Fruit fly (Drosophila melanogaster) whole organism, embryonic: ENCODE results near the gene dsx-c73A.

Experiments
- Atf-2 ChIP-seq: fragments of 200-800 bp; sonication (Bioruptor generic); optimal IDR thresholded peaks from 2 replicates; lab custom pipeline; 2016; ENCODE audit warnings: missing biosample characterization, missing genetic modification characterization
- CG10147 ChIP-seq: fragments of 200-800 bp; sonication (Bioruptor generic); optimal IDR thresholded peaks from 2 replicates; lab custom pipeline; 2019; ENCODE audit warnings: missing biosample characterization, mild to moderate bottlenecking, missing genetic modification characterization, moderate library complexity
- CG10209 ChIP-seq: fragments of 200-800 bp; sonication (Bioruptor generic); optimal IDR thresholded peaks from 3 replicates; lab custom pipeline; 2017; ENCODE audit warnings: missing biosample characterization, mild to moderate bottlenecking, missing genetic modification characterization, missing genetic modification reagents
- CG12299 ChIP-seq: fragments of 200-800 bp; sonication (Bioruptor generic); optimal IDR thresholded peaks from 2 replicates; lab custom pipeline; 2018; ENCODE audit warnings: missing biosample characterization, mild to moderate bottlenecking, missing genetic modification characterization
- CG12744 ChIP-seq: fragments of 200-800 bp; sonication (Bioruptor generic); optimal IDR thresholded peaks from 2 replicates; lab custom pipeline; 2016; ENCODE audit warnings: missing biosample characterization, missing genetic modification characterization
- CG12942 ChIP-seq: fragments of 200-800 bp; sonication (Bioruptor generic); optimal IDR thresholded peaks from 3 replicates; lab custom pipeline; 2016; ENCODE audit warnings: missing biosample characterization, missing genetic modification characterization
- CG14667 ChIP-seq: fragments of 200-800 bp; sonication (Bioruptor generic); IDR thresholded peaks from 2 replicates; pipeline ENCODE4 v1.3.6; 2022; ENCODE audit warnings: missing biosample characterization, missing genetic modification characterization
- CG15011 ChIP-seq: fragments of 200-800 bp; sonication (Bioruptor generic); optimal IDR thresholded peaks from 3 replicates; lab custom pipeline; 2018; ENCODE audit warnings: missing biosample characterization, mild to moderate bottlenecking, missing genetic modification characterization
- CG1529 ChIP-seq: fragments of 200-800 bp; sonication (Bioruptor generic); optimal IDR thresholded peaks from 3 replicates; lab custom pipeline; 2018; ENCODE audit warnings: missing biosample characterization, missing genetic modification characterization
- CG16813 ChIP-seq: fragments of 200-800 bp; sonication (Bioruptor generic); IDR thresholded peaks from 3 replicates; pipeline ENCODE4 v1.3.6; 2022; ENCODE audit warnings: missing biosample characterization, missing genetic modification characterization; ENCODE audit not compliant: partially characterized antibody
- CG16863 ChIP-seq: fragments of 200-800 bp; sonication (Bioruptor generic); optimal IDR thresholded peaks from 3 replicates; lab custom pipeline; 2016; ENCODE audit warnings: missing biosample characterization, missing genetic modification characterization
- CG17328 ChIP-seq: fragments of 200-800 bp; sonication (Bioruptor generic); IDR thresholded peaks from 2 replicates; pipeline ENCODE4 v1.3.6; 2022; ENCODE audit warnings: missing biosample characterization, missing genetic modification characterization
- CG17385 ChIP-seq: fragments of 200-800 bp; sonication (Bioruptor generic); optimal IDR thresholded peaks from 3 replicates; lab custom pipeline; 2018; ENCODE audit warnings: missing biosample characterization, mild to moderate bottlenecking, missing genetic modification characterization
- CG17829 ChIP-seq: fragments of 200-800 bp; optimal IDR thresholded peaks from 2 replicates; lab custom pipeline; 2019; ENCODE audit warnings: missing biosample characterization, mild to moderate bottlenecking, missing genetic modification characterization, moderate library complexity
- CG2116 ChIP-seq: fragments of 200-800 bp; sonication (Bioruptor generic); optimal IDR thresholded peaks from 3 replicates; lab custom pipeline; 2018; ENCODE audit warnings: missing biosample characterization, mild to moderate bottlenecking, missing genetic modification characterization
- CG2199 ChIP-seq: fragments of 200-800 bp; sonication (Bioruptor generic); IDR thresholded peaks from 3 replicates; pipeline ENCODE4 v1.3.6; 2022; ENCODE audit warnings: missing biosample characterization, missing genetic modification characterization
- CG30020 ChIP-seq: fragments of 200-800 bp; optimal IDR thresholded peaks from 2 replicates; lab custom pipeline; 2019; ENCODE audit warnings: missing biosample characterization, mild to moderate bottlenecking, missing genetic modification characterization, moderate library complexity
- CG31365 ChIP-seq: fragments of 200-800 bp; sonication (Bioruptor generic); optimal IDR thresholded peaks from 2 replicates; lab custom pipeline; 2018; ENCODE audit warnings: missing biosample characterization, mild to moderate bottlenecking, missing genetic modification characterization
- CG3281 ChIP-seq: fragments of 200-800 bp; sonication (Bioruptor generic); optimal IDR thresholded peaks from 3 replicates; lab custom pipeline; 2017; ENCODE audit warnings: missing biosample characterization, mild to moderate bottlenecking, missing genetic modification characterization
- CG3838 ChIP-seq: fragments of 200-800 bp; sonication (Bioruptor generic); optimal IDR thresholded peaks from 3 replicates; lab custom pipeline; 2016; ENCODE audit warnings: missing biosample characterization, missing genetic modification characterization
- CG4328 ChIP-seq: fragments of 200-800 bp; sonication (Bioruptor generic); optimal IDR thresholded peaks from 3 replicates; lab custom pipeline; 2017; ENCODE audit warnings: missing biosample characterization, missing genetic modification reagents, missing genetic modification characterization
- CG5180 ChIP-seq: fragments of 200-800 bp; sonication (Bioruptor generic); optimal IDR thresholded peaks from 3 replicates; lab custom pipeline; 2017; ENCODE audit warnings: missing biosample characterization, missing genetic modification characterization, mild to moderate bottlenecking, moderate library complexity, missing genetic modification reagents
- CG6689 ChIP-seq: fragments of 200-800 bp; sonication (Bioruptor generic); IDR thresholded peaks from 2 replicates; pipeline ENCODE4 v1.3.6; 2022; ENCODE audit warnings: missing biosample characterization, missing genetic modification characterization
- CG7839 ChIP-seq: fragments of 200-800 bp; sonication (Bioruptor generic); optimal IDR thresholded peaks from 3 replicates; lab custom pipeline; 2018; ENCODE audit warnings: missing biosample characterization, mild to moderate bottlenecking, missing genetic modification characterization, moderate library complexity
- CG9609 ChIP-seq: fragments of 200-800 bp; sonication (Bioruptor generic); optimal IDR thresholded peaks from 3 replicates; lab custom pipeline; 2016; ENCODE audit warnings: missing biosample characterization, missing genetic modification characterization
- D19A ChIP-seq: fragments of 200-800 bp; optimal IDR thresholded peaks from 3 replicates; lab custom pipeline; 2019; ENCODE audit warnings: missing biosample characterization, mild to moderate bottlenecking, missing genetic modification characterization, moderate library complexity
- D19B ChIP-seq: fragments of 200-800 bp; sonication (Bioruptor generic); optimal IDR thresholded peaks from 2 replicates; lab custom pipeline; 2017; ENCODE audit warnings: missing biosample characterization, mild to moderate bottlenecking, missing genetic modification characterization
- Dip2 ChIP-seq: fragments of 200-800 bp; sonication (Bioruptor generic); IDR thresholded peaks from 2 replicates; pipeline ENCODE4 v1.3.6; 2022; ENCODE audit warnings: missing biosample characterization, missing genetic modification characterization
- Doc3 ChIP-seq: fragments of 200-800 bp; sonication (Bioruptor generic); IDR thresholded peaks from 3 replicates; pipeline ENCODE4 v1.3.6; 2022; ENCODE audit warnings: missing biosample characterization, missing genetic modification characterization; ENCODE audit not compliant: partially characterized antibody
- HHEX ChIP-seq: fragments of 200-800 bp; sonication (Bioruptor generic); optimal IDR thresholded peaks from 3 replicates; lab custom pipeline; 2017; ENCODE audit warnings: missing biosample characterization, mild to moderate bottlenecking, missing genetic modification characterization, missing genetic modification reagents
- Hand ChIP-seq: fragments of 200-800 bp; sonication (Bioruptor generic); optimal IDR thresholded peaks from 2 replicates; lab custom pipeline; 2017; ENCODE audit warnings: mild to moderate bottlenecking, missing biosample characterization, missing genetic modification reagents, missing genetic modification characterization
- NfI ChIP-seq: fragments of 200-800 bp; sonication (Bioruptor generic); optimal IDR thresholded peaks from 3 replicates; lab custom pipeline; 2018; ENCODE audit warnings: missing biosample characterization, mild to moderate bottlenecking, missing genetic modification characterization, moderate library complexity
- Pdp1 ChIP-seq, 2 experiments: fragments of 200-800 bp; sonication (Bioruptor generic); optimal IDR thresholded peaks; 3 replicates each; lab custom pipeline; 2016; ENCODE audit warnings: missing biosample characterization in 2 of 2, missing genetic modification characterization in 2 of 2, mild to moderate bottlenecking in 1 of 2, moderate library complexity in 1 of 2
- Six4 ChIP-seq: fragments of 200-800 bp; sonication (Bioruptor generic); optimal IDR thresholded peaks from 2 replicates; lab custom pipeline; 2016; ENCODE audit warnings: missing biosample characterization, missing genetic modification characterization
- Vsx1 ChIP-seq: fragments of 200-800 bp; sonication (Bioruptor generic); optimal IDR thresholded peaks from 2 replicates; lab custom pipeline; 2017; ENCODE audit warnings: missing biosample characterization, mild to moderate bottlenecking, missing genetic modification characterization, missing genetic modification reagents
- cwo ChIP-seq: fragments of 200-800 bp; sonication (Bioruptor generic); optimal IDR thresholded peaks from 3 replicates; lab custom pipeline; 2017; ENCODE audit warnings: missing biosample characterization, missing genetic modification characterization, mild to moderate bottlenecking, moderate library complexity, missing genetic modification reagents
- fd64A ChIP-seq: fragments of 200-800 bp; sonication (Bioruptor generic); optimal IDR thresholded peaks from 3 replicates; lab custom pipeline; 2018; ENCODE audit warnings: missing biosample characterization, mild to moderate bottlenecking, missing genetic modification characterization
- ind ChIP-seq: fragments of 200-800 bp; sonication (Bioruptor generic); optimal IDR thresholded peaks from 3 replicates; lab custom pipeline; 2016; ENCODE audit warnings: missing biosample characterization, missing genetic modification characterization
- kah ChIP-seq: fragments of 200-800 bp; sonication (Bioruptor generic); optimal IDR thresholded peaks from 2 replicates; lab custom pipeline; 2018; ENCODE audit warnings: missing biosample characterization, mild to moderate bottlenecking, missing genetic modification characterization
- klu ChIP-seq: fragments of 200-800 bp; sonication (Bioruptor generic); IDR thresholded peaks from 2 replicates; pipeline ENCODE4 v1.3.6; 2022; ENCODE audit warnings: missing biosample characterization, missing genetic modification characterization
- lov ChIP-seq, 2 experiments: fragments of 200-800 bp in 1 of 2; fragments of >200 bp in 1 of 2; sonication (Bioruptor generic) in 1 of 2; IDR thresholded peaks in 1 of 2; optimal IDR thresholded peaks in 1 of 2; 2 replicates in 1 of 2; 3 replicates in 1 of 2; pipeline versions ENCODE4 v1.3.6 to Lab custom; 2017 to 2022; ENCODE audit warnings: missing biosample characterization in 1 of 2, missing genetic modification characterization in 1 of 2
- maf-S ChIP-seq: fragments of 200-800 bp; sonication (Bioruptor generic); optimal IDR thresholded peaks from 2 replicates; lab custom pipeline; 2016; ENCODE audit warnings: missing biosample characterization, missing genetic modification characterization
- pros ChIP-seq: fragments of 200-800 bp; sonication (Bioruptor generic); optimal IDR thresholded peaks from 3 replicates; lab custom pipeline; 2019; ENCODE audit warnings: missing biosample characterization, mild to moderate bottlenecking, missing genetic modification characterization, moderate library complexity
- pzg ChIP-seq: fragments of 200-800 bp; sonication (Bioruptor generic); optimal IDR thresholded peaks from 3 replicates; lab custom pipeline; 2018; ENCODE audit warnings: missing biosample characterization, mild to moderate bottlenecking, missing genetic modification characterization, moderate library complexity
- sens ChIP-seq: fragments of 200-800 bp; sonication (Bioruptor generic); peaks from one replicate; lab custom pipeline; 2016; ENCODE audit warnings: missing biosample characterization, missing genetic modification characterization
- slbo ChIP-seq: fragments of 200-800 bp; sonication (Bioruptor generic); IDR thresholded peaks from 2 replicates; pipeline ENCODE4 v1.3.6; 2022; ENCODE audit warnings: missing biosample characterization, missing genetic modification characterization
- sob ChIP-seq: fragments of 200-800 bp; sonication (Bioruptor generic); IDR thresholded peaks from 2 replicates; pipeline ENCODE4 v1.3.6; 2022; ENCODE audit warnings: missing biosample characterization, missing genetic modification characterization
- stwl ChIP-seq: fragments of 200-800 bp; sonication (Bioruptor generic); optimal IDR thresholded peaks from 3 replicates; lab custom pipeline; 2018; ENCODE audit warnings: missing biosample characterization, mild to moderate bottlenecking, missing genetic modification characterization, moderate library complexity
- trem ChIP-seq: fragments of 200-800 bp; optimal IDR thresholded peaks from 3 replicates; lab custom pipeline; 2019; ENCODE audit warnings: missing biosample characterization, mild to moderate bottlenecking, missing genetic modification characterization, moderate library complexity
- ttk ChIP-seq: fragments of 200-800 bp; sonication (Bioruptor generic); IDR thresholded peaks from 2 replicates; pipeline ENCODE4 v2.1.2; 2022; ENCODE audit warnings: missing biosample characterization, missing genetic modification characterization

Gene dsx-c73A

dm6 chr3L:16429451-16429850, 22.3 kb downstream of the dsx-c73A start (continued):
- peak; percentile 58 for TF ChIP-seq sens (GFP tag; lab: Kevin White, UChicago)
- TF ChIP-seq Vsx1 (GFP tag; lab: Kevin White, UChicago), result peak; percentile 15
- TF ChIP-seq D19A (tag; lab: Kevin White, UChicago), result no peak
- TF ChIP-seq Dip2 (GFP tag; lab: Robert Waterston, UW), result no peak
- TF ChIP-seq D19B (GFP tag; lab: Kevin White, UChicago), result no peak
- TF ChIP-seq CG2199 (GFP tag; lab: Robert Waterston, UW), result no peak
- TF ChIP-seq cwo (GFP tag; lab: Kevin White, UChicago), result no peak
- no peak for TF ChIP-seq CG14667 (GFP tag; lab: Robert Waterston, UW)
- TF ChIP-seq stwl (tag; lab: Kevin White, UChicago), result no peak
- TF ChIP-seq CG3281, result no peak
- peak; percentile 11 for TF ChIP-seq CG16863 (GFP tag; lab: Kevin White, UChicago)
- TF ChIP-seq NfI (GFP tag; lab: Kevin White, UChicago), result no peak
- no peak for TF ChIP-seq sob (GFP tag; lab: Robert Waterston, UW)
- peak; percentile 56 for TF ChIP-seq CG5180 (GFP tag; lab: Kevin White, UChicago)
- TF ChIP-seq CG3838, result no peak
- no peak for TF ChIP-seq CG10147 (GFP tag; lab: Kevin White, UChicago)
- no peak for TF ChIP-seq CG2116 (GFP tag; lab: Kevin White, UChicago)
- peak; percentile 33 for TF ChIP-seq CG31365 (tag; lab: Kevin White, UChicago)
- TF ChIP-seq kah (GFP tag; lab: Kevin White, UChicago), result no peak
- no peak for TF ChIP-seq HHEX
- TF ChIP-seq CG1529 (GFP tag; lab: Kevin White, UChicago), result peak; percentile 29
- TF ChIP-seq ind (GFP tag; lab: Kevin White, UChicago), result no peak
- TF ChIP-seq slbo (GFP tag; lab: Robert Waterston, UW), result no peak
- TF ChIP-seq CG17328 (GFP tag; lab: Robert Waterston, UW), result 0 out of 2 replicates have a peak, but pooled peaks have one; percentile 8
- no peak for TF ChIP-seq CG16813
- TF ChIP-seq CG6689, result no peak
- TF ChIP-seq lov (optimal IDR thresholded peaks at IDR 0.05; lab: Kevin White, UChicago), result no peak
- 0 out of 3 replicates have a peak, but pooled peaks have one; percentile 20 for TF ChIP-seq lov (GFP tag; IDR thresholded peaks at IDR 0.05; lab: Robert Waterston, UW)
- no peak for TF ChIP-seq ttk (GFP tag; lab: Robert Waterston, UW)
- TF ChIP-seq Atf-2, result no peak
- no peak for TF ChIP-seq CG4328 (GFP tag; lab: Kevin White, UChicago)
- TF ChIP-seq Hand (GFP tag; lab: Kevin White, UChicago), result no peak
- TF ChIP-seq CG12942 (GFP tag; lab: Kevin White, UChicago), result peak; percentile 22
- no peak for TF ChIP-seq pzg (GFP tag; lab: Kevin White, UChicago)
- no peak for TF ChIP-seq Pdp1 (GFP tag; optimal IDR thresholded peaks at IDR 0.05; lab: Kevin White, UChicago)
- peak; percentile 62 for TF ChIP-seq fd64A (GFP tag; lab: Kevin White, UChicago)
- TF ChIP-seq CG12744 (GFP tag; lab: Kevin White, UChicago), result no peak
- TF ChIP-seq pros (GFP tag; lab: Kevin White, UChicago), result no peak
- no peak for TF ChIP-seq CG17385 (GFP tag; lab: Kevin White, UChicago)
- TF ChIP-seq trem, result no peak
- no peak for TF ChIP-seq klu (GFP tag; lab: Robert Waterston, UW)
- no peak for TF ChIP-seq CG15011
- TF ChIP-seq maf-S (GFP tag; lab: Kevin White, UChicago), result no peak
- no peak for TF ChIP-seq CG7839 (tag; lab: Kevin White, UChicago)
- no peak for TF ChIP-seq CG17829
- TF ChIP-seq Doc3, result no peak
- TF ChIP-seq Six4 (GFP tag; lab: Kevin White, UChicago), result no peak
- TF ChIP-seq CG9609 (GFP tag; lab: Kevin White, UChicago), result no peak
- TF ChIP-seq CG30020, result no peak
- TF ChIP-seq CG10209 (GFP tag; lab: Kevin White, UChicago), result peak; percentile 4
- TF ChIP-seq CG12299, result no peak
